Worm (Caenorhabditis elegans) whole organism, midembryonic: Measurements from ENCODE around the gene fkh-2.

Experiments
- flt-1 ChIP-seq: fragments of 200-800 bp; sonication (Bioruptor generic); IDR thresholded peaks from 2 replicates; pipeline ENCODE4 v1.3.6; 2022; ENCODE audit warnings: missing genetic modification characterization, missing compliant biosample characterization
- ztf-23 ChIP-seq: fragments of 200-800 bp; sonication (Bioruptor generic); IDR thresholded peaks from 2 replicates; pipeline ENCODE4 v1.3.6; 2022; ENCODE audit warnings: missing genetic modification reagents, missing genetic modification characterization, missing compliant biosample characterization

ce11 chrX:3693138-3693537 is 49.0 kb downstream of the fkh-2 start, which contains the start of gene C02F12.8:
- TF ChIP-seq ztf-23 (no peak), flt-1 (no peak)
